Worm (Caenorhabditis elegans): ENCODE data around the gene spig-3.
A peak's percentile ranks its signal among the peaks of the same experiment; 100 is the strongest.

Gene spig-3

ce11 chrV:14347234-14347826, 47.9 kb upstream of the spig-3 start, which contains the start of gene cept-2 (continued):
- TF ChIP-seq zfp-2 (tag; optimal IDR thresholded peaks at IDR 0.05) (peak; percentile 70), lsy-2 (tag; optimal IDR thresholded peaks at IDR 0.05) (peak; percentile 73 to 95), ceh-20 (GFP tag; IDR thresholded peaks at IDR 0.05) (peak; percentile 88), nhr-41 (GFP tag; IDR thresholded peaks at IDR 0.05) (no peak), ceh-44 (GFP tag; IDR thresholded peaks at IDR 0.05) (peak; percentile 74; the same call in 1 of the 2 replicates), daf-19 (GFP tag; conservative IDR thresholded peaks at IDR 0.05) (peak; percentile 71; the same call in 1 of the 2 replicates), vab-7 (GFP tag; IDR thresholded peaks at IDR 0.05) (peak; percentile 79), D1046.2 (GFP tag; IDR thresholded peaks at IDR 0.05) (0 out of 2 replicates have a peak, but pooled peaks have one; percentile 23), dpl-1 (GFP tag; optimal IDR thresholded peaks at IDR 0.05) (peak; percentile 89), zag-1 (tag; optimal IDR thresholded peaks at IDR 0.05) (no peak), unc-130 (GFP tag; optimal IDR thresholded peaks at IDR 0.05) (peak; percentile 80), ceh-82 (tag; optimal IDR thresholded peaks at IDR 0.05) (no peak), nhr-111 (GFP tag; optimal IDR thresholded peaks at IDR 0.05) (no peak), mdl-1 (tag; optimal IDR thresholded peaks at IDR 0.05) (peak; percentile 35 to 57), lin-13 (GFP tag; optimal IDR thresholded peaks at IDR 0.05) (peak; percentile 89), cey-2 (tag; optimal IDR thresholded peaks at IDR 0.05; ENCODE audit: borderline replicate concordance, insufficient read depth) (no peak), nhr-42 (GFP tag; IDR thresholded peaks at IDR 0.05) (peak; percentile 85), egl-27 (tag; optimal IDR thresholded peaks at IDR 0.05) (no peak), lir-3 (tag; optimal IDR thresholded peaks at IDR 0.05) (no peak), dmd-8 (GFP tag; IDR thresholded peaks at IDR 0.05) (no peak), ztf-11 (tag; optimal IDR thresholded peaks at IDR 0.05) (no peak), dve-1 (tag; optimal IDR thresholded peaks at IDR 0.05; ENCODE audit: insufficient read depth) (peak; percentile 97), spr-1 (tag; optimal IDR thresholded peaks at IDR 0.05) (peak; percentile 76), Y5F2A.4 (GFP tag; optimal IDR thresholded peaks at IDR 0.05) (no peak), dmd-6 (GFP tag; IDR thresholded peaks at IDR 0.05) (peak; percentile 73), nhr-48 (tag; optimal IDR thresholded peaks at IDR 0.05) (no peak), mes-2 (tag; optimal IDR thresholded peaks at IDR 0.05; ENCODE audit: poor library complexity, severe bottlenecking) (peak; percentile 99), fkh-10 (GFP tag; optimal IDR thresholded peaks at IDR 0.05) (peak; percentile 94), lim-7 (GFP tag; IDR thresholded peaks at IDR 0.05) (no peak), lin-38 (GFP tag; IDR thresholded peaks at IDR 0.05) (peak; percentile 99), nhr-237 (tag; optimal IDR thresholded peaks at IDR 0.05) (no peak), lin-15B (tag; optimal IDR thresholded peaks at IDR 0.05) (no peak), php-3 (GFP tag; IDR thresholded peaks at IDR 0.05) (peak; percentile 53; the same call in 1 of the 2 replicates), ctbp-1 (GFP tag; IDR thresholded peaks at IDR 0.05) (peak; percentile 77), Y105C5A.15 (GFP tag; IDR thresholded peaks at IDR 0.05) (no peak), arid-1 (GFP tag; conservative IDR thresholded peaks at IDR 0.05) (no peak), saeg-2 (GFP tag; IDR thresholded peaks at IDR 0.05) (no peak), F10B5.3 (tag; optimal IDR thresholded peaks at IDR 0.05) (no peak), ZK337.2 (GFP tag; IDR thresholded peaks at IDR 0.05) (peak; percentile 70; the same call in 1 of the 2 replicates), Y75B8A.6 (GFP tag; IDR thresholded peaks at IDR 0.05) (no peak), spr-3 (GFP tag; optimal IDR thresholded peaks at IDR 0.05) (no peak)

- TF ChIP-seq unc-39 (tag; optimal IDR thresholded peaks at IDR 0.05) (no peak), unc-62 (GFP tag; optimal IDR thresholded peaks at IDR 0.05 in 1 of 2) (peak in 1 of 2 experiments; percentile 79), unc-62 (tag; optimal IDR thresholded peaks at IDR 0.05) (no peak), pha-4 (GFP tag; IDR thresholded peaks at IDR 0.05) (no peak), pha-4 (tag; optimal IDR thresholded peaks at IDR 0.05) (no peak)
Measured at ce11 chrV:14341672-14342071, 42.2 kb upstream of the spig-3 start, which contains the start of gene F47B8.10. TSS of gene F47B8.10 (plus strand) at chrV:14341972.
